Worm (Caenorhabditis elegans) whole organism, L4/young adult: ENCODE data around the gene cat-1.
A peak's percentile ranks its signal among the peaks of the same experiment; 100 is the strongest.

Experiments used
- W03F9.2 ChIP-seq: fragments of 150-350 bp; optimal IDR thresholded peaks from 2 replicates; lab custom pipeline; 2014; ENCODE audit warnings: missing biosample characterization, missing genetic modification characterization
- dao-5 ChIP-seq: sonication (generic microtip); optimal IDR thresholded peaks from 2 replicates; lab custom pipeline; 2016; ENCODE audit warnings: missing genotype, missing genetic modification characterization, moderate library complexity, missing compliant biosample characterization
- him-1 ChIP-seq: sonication (generic microtip); optimal IDR thresholded peaks from 2 replicates; lab custom pipeline; 2016; ENCODE audit warnings: missing genotype, missing genetic modification reagents, missing genetic modification characterization, missing compliant biosample characterization

cat-1 gene

DNA sequence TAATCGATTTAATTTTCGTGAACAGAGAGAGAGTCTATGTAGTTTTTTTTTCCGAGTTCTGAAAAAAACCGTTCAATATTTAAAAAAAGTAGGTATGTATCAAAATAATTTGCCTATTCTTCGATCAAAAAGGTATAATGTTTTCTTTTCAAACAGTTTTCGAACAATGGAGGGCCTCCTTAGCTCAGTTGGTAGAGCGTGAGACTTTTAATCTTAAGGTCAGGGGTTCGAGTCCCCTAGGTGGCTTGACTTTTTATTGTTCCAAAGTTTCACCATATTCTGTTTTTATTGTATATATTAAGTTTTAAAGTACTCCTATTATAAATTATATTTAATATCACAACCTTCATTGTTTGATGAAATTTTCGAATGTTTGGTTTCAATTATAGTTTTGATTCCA is 2.9 kb upstream of the cat-1 start:
- peak; percentile 35 for TF ChIP-seq W03F9.2
- no peak for TF ChIP-seq dao-5 (tag; lab: Kevin White, UChicago)

DNA sequence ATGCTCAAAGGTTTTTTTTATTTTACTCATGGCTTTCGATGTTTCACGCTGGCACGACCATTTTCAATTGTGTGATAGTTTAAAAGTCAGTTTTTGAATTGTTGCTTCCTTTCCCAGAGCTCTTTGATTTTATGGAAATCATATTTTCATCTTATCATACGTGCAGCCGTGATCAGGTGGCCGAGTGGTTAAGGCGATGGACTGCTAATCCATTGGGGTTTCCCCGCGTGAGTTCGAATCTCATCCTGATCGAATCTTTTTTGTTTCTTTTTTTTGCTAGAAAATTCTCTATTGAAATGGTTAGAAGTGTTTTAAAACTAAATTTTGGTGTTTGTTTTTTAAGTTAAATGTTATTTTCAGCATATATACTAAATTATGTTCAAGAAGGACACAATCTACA is 1.3 kb downstream of the cat-1 start:
- TF ChIP-seq him-1 (tag; lab: Kevin White, UChicago), result no peak
- TF ChIP-seq W03F9.2, result no peak
- TF ChIP-seq dao-5 (tag; lab: Kevin White, UChicago), result no peak

DNA sequence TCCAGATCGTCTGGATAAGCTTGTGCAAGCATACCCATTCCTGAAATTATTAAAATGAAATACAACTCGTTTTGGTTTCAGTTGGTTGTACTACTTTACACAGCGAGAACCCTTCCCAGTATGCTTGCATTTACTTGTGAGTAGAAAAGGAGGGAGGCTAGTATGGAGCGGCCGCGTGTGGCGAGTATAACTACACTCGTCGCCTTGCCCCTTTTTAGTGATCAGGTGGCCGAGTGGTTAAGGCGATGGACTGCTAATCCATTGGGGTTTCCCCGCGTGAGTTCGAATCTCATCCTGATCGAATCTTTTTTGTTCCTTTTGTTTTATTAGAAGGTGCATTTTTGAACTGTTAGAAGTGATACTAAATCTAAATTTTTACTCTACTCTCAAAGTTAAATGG is 2.7 kb downstream of the cat-1 start:
- peak; percentile 58 for TF ChIP-seq dao-5 (tag; lab: Kevin White, UChicago)
- TF ChIP-seq him-1 (tag; lab: Kevin White, UChicago), result no peak

DNA sequence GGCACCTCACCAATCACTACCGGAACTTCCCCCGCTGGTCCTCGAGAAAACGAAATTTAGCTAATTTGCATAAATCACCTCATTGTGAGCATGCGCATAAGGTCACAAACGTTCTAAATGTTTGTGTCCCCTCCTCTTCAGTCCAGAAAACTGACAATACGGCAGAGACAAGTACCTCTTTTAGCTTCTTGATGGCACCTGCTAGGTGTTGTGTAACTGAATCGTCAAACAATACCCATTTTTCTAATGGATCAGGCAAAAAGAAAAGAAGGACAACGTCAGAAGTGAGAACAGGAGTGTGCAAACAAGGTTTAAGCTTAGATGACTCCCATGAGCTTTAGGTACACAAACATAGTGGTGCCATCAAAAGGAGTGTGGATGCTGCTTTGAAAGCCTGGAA is 11.0 kb downstream of the cat-1 start:
- TF ChIP-seq dao-5 (tag; lab: Kevin White, UChicago), result no peak
- no peak for TF ChIP-seq W03F9.2
- TF ChIP-seq him-1 (tag; lab: Kevin White, UChicago), result no peak

DNA sequence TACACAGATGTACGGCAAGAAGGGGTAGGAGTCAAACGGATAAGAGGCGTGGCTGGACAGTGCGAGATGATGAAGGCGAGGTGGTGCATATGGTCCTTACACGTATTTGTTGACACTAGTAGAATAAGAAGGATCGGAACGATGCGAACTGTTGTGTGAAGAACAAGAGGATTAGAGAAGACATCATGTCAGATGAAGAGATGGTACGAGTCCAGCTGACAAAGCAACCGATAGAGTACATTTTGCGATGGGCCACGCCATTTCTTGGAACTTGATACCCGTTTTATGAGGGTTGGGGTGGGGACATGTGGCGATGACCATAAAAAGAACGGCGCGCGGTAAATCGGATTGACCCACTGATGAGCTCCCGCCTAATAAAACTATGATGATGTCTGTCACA is 12.1 kb downstream of the cat-1 start:
- no peak for TF ChIP-seq dao-5 (tag; lab: Kevin White, UChicago)
- TF ChIP-seq W03F9.2, result no peak
- no peak for TF ChIP-seq him-1 (tag; lab: Kevin White, UChicago)

DNA sequence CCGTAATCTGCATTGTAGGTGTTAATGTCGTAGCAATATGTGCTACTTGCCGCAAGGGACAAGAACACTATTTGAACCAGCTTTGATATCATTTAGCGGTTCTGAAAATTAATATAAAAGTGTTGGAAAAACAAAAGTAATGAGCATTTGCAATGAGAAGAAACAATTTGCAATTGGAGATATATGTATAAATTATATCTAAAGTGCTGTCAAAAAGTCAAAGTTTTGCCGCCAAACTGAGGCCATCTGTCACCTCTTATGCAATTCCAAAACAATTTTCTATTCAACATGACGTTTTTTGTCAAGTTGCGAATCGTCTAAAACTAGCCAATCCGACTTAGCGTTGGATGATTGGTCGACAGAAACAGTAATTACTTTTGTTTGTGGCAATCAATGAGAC is 13.3 kb downstream of the cat-1 start, which contains the start of gene W01C8.5:
Gene W01C8.5 (minus strand): TSS at position 101 of the 400 bp plus-strand sequence.
- TF ChIP-seq W03F9.2, result no peak
- no peak for TF ChIP-seq him-1 (tag; lab: Kevin White, UChicago)
- no peak for TF ChIP-seq dao-5 (tag; lab: Kevin White, UChicago)

DNA sequence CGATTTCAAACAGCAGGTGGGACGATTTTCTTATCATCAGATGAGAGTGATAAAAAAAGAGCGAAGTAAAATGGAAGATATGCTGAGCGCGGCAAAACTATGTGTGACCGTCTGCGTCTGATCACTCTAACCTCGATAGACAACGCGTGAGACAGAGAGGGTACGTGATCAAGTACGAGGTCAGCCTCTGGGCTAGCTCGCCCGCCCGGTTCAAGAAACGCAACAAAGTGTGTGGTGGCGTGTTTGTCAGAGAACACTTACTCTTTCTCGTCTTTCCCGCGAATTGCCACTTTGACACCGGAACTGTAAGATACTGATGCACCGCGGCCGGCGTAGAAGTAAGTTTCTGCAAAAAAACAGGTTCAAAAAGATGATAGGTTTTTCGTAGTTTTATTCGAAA is 14.3 kb downstream of the cat-1 start:
- TF ChIP-seq dao-5 (tag; lab: Kevin White, UChicago) (no peak), him-1 (tag; lab: Kevin White, UChicago) (no peak)

DNA sequence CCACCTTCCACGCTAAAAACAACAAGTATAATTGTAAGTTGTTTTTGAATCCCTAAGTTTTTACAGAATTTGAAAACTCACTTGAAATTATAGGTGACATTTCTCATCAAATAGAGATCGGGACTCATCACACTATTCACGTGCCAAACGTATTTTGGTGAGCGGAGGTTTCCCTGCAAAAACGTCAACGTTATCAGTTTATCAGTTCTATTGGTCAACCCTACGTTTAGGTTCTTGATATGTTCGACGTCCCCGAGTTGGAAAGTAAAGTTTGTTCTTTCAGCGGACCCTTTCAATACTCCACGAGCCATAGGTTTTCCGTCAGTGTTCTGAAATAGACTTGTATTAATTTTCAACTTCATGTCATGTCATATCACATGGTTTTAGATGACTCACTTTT is 15.1 kb downstream of the cat-1 start:
- no peak for TF ChIP-seq W03F9.2
- TF ChIP-seq dao-5 (tag; lab: Kevin White, UChicago), result no peak
- TF ChIP-seq him-1 (tag; lab: Kevin White, UChicago), result no peak

DNA sequence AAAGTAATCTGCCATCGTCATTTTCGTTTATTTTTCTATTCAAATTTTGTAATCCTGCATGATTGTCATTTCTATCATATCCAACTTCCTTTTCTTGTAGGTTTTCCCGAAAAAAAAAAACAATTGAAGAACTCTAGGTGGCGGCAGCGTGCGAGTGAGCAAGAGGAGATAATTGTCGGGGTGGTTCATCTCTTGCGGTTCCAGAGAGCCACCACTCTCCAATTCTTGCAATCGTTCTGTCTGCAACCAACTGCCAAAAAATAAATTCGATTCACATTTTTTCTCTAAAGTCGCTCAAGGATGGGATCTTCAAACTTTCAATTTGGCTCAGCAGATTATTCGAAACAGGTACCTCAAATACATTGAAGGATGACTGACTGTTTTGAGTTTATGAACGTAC is 18.4 kb downstream of the cat-1 start, which contains the start of gene W01C8.1:
Gene W01C8.1 (plus strand): TSS at position 301 of the 400 bp plus-strand sequence.
- no peak for TF ChIP-seq him-1 (tag; lab: Kevin White, UChicago)
- TF ChIP-seq W03F9.2, result no peak
- no peak for TF ChIP-seq dao-5 (tag; lab: Kevin White, UChicago)

DNA sequence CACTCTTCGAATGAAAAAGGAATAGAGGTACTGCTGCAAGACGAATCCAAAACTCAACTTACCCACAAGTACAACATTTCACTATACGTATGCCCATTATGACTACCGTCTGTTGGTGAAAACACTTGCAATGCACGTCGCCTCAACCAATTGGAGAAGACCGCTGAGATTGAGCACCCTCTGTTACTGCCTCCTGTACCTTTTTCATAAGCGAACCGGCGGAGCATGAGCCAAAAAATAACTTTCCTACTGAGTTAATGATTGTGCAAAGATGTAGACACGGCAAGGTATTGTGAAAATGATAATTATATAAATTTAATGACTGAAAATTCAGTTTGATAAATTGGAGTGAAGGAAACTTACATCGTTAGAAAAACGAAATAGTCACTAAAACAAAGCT is 21.5 kb downstream of the cat-1 start:
- no peak for TF ChIP-seq dao-5 (tag; lab: Kevin White, UChicago)

DNA sequence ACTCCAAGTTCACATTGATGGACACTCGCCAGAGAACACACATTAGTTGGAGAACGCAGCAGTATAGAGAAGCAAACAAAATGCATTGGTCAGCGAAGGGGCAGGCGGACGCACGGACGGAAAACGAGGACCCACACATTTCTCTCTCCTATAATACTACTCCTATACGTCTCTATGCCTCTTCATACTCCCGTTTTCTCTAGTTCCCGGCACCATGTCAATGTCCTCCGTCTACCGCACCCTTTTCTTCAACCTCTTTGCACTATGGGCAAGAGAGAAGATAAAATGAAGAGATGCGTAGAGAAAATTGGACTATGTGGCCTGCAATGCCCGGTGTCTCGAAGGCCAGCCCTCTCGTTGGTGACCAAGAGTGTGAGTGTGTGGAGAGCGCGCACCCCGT is 24.5 kb downstream of the cat-1 start, which contains the start of gene set-20:
Gene set-20 (minus strand): TSS at position 94 of the 400 bp plus-strand sequence.
- TF ChIP-seq dao-5 (tag; lab: Kevin White, UChicago) (no peak), him-1 (tag; lab: Kevin White, UChicago) (no peak), W03F9.2 (no peak)

DNA sequence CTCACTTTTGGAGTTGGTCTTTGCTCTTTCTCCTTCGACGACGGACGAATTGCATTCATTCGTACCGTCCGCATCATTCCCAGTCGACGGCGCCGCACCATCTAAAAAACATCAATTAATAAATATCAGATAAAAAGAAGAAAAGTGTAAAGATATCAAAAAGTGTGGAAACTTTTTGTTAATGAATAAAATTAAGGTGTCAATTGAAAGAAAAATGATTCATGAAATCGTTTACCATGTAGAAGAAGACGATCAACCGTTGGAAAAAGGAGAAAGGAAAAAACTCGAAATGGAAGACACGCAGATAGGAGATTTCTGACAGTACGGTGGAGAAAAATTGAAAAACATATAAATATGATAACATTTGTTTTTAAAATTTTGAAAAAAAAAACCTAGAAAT is 30.4 kb downstream of the cat-1 start, which contains the start of gene set-19:
Gene set-19 (minus strand): TSS at position 101 of the 400 bp plus-strand sequence.
- no peak for TF ChIP-seq W03F9.2
- TF ChIP-seq him-1 (tag; lab: Kevin White, UChicago), result no peak
- no peak for TF ChIP-seq dao-5 (tag; lab: Kevin White, UChicago)

DNA sequence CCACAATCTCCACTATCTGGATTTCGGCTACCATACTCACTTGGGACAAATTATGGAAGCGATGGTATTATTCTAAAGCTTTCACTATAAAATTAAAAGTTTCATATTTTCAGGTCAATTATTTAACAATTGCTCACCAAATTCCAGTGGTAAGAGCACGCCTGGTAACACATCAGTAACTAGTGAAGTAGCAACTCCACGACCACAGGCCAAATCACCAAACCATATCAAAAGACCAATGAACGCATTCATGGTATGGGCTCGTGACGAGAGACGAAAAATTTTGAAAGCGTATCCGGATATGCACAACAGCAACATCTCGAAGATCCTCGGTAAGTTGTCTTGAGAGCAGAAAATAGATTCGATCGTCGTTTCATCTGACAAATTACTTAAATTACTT is 37.9 kb downstream of the cat-1 start:
- TF ChIP-seq him-1 (tag; lab: Kevin White, UChicago) (no peak), dao-5 (tag; lab: Kevin White, UChicago) (no peak), W03F9.2 (no peak)

DNA sequence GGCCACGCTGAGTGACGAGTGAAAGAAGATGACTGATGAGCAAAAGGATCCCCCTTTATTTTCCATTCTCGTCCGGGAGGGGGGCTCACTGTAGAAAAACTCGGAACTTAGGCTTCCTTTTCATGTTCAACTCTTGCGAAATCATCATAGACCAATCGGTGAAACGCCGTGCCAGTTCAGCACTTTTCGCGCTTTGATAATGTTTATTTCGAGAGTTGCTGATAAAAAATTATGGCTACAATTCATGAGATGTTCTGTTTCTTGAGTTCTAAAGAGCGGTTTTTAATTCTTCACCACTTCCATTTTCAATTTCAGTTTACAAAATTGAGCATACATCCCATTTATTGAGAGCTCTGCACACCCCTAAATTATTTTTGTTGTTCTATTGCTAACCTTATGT is 39.7 kb downstream of the cat-1 start:
- TF ChIP-seq him-1 (tag; lab: Kevin White, UChicago), result no peak
- no peak for TF ChIP-seq W03F9.2
- TF ChIP-seq dao-5 (tag; lab: Kevin White, UChicago), result no peak

DNA sequence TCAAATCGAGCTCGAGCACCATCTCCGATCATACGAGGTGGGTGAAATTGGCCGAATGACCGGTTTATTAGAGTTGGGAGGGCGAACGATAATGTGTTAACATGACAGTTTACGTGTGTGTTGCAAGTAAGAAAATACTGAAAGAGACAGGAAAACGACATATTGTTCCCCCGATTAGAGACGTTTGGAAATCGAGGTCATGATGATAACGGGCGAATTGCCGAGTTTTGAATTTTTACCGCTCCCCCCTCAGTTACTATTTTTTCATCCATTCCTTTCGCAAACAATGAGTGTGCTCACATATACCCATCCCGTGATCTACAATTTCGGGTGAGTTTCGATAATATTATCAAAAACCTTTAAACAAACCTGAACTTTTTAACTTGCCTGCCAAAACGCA is 40.8 kb downstream of the cat-1 start:
- TF ChIP-seq W03F9.2, result no peak
- TF ChIP-seq him-1 (tag; lab: Kevin White, UChicago), result no peak
- no peak for TF ChIP-seq dao-5 (tag; lab: Kevin White, UChicago)
